Worm (Caenorhabditis elegans): ENCODE data around the gene F59B10.5.

The F59B10.5 gene

DNA sequence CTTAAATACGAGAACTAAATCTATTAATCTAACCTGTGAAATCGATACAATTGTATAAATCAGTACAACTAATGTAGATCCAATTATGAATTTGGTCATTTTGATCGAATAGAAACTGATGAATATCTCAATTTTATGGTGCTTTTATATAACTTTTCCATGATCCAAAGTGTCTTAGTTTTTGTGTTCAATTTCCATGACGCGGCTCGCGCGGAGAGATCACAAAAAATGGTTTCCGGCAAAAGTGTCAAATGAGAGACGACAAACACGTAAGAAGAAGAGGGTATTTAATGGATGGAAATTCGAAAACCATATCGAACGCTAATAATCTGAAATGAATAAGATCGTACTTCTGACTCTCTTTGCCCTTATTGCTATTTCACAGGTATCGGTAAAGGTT lies 41.1 kb upstream of the F59B10.5 start, which contains the start of the genes C06A1.6 and C06A1.7:
C06A1.6 (minus strand) TSS at position 101 of the 400 bp plus-strand sequence.
C06A1.7 (plus strand) TSS at position 314 of the 400 bp plus-strand sequence.
- TF ChIP-seq bed-3 (GFP tag; optimal IDR thresholded peaks at IDR 0.05) (no peak), nhr-76 (tag; optimal IDR thresholded peaks at IDR 0.05) (no peak), sem-2 (GFP tag; optimal IDR thresholded peaks at IDR 0.05) (no peak), ceh-43 (GFP tag; optimal IDR thresholded peaks at IDR 0.05) (no peak), unc-62 (GFP tag; optimal IDR thresholded peaks at IDR 0.05) (no peak), nhr-12 (tag; optimal IDR thresholded peaks at IDR 0.05) (no peak), lin-13 (tag; optimal IDR thresholded peaks at IDR 0.05) (no peak), nhr-237 (tag; optimal IDR thresholded peaks at IDR 0.05) (no peak), elt-1 (tag; optimal IDR thresholded peaks at IDR 0.05; ENCODE audit: borderline replicate concordance, insufficient read depth) (no peak)

DNA sequence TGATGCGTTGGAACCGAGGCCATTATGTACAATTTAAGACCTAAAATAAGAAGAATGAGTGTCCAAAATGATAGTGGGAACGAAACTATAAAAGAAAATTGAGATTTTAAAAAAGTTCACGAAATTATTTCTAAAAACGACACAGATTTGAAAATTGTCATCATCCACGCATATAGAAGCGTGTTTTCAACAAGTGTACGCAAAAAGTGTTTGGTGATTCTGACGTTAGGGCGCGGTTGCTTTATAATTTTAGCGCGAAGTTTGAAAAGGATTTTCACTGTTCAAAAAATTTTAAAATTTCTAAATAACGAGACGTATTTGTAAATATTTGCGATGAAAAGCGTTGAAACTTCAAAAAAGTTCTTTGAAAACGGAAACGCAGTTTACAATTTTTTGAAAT lies 39.9 kb upstream of the F59B10.5 start, which contains the start of gene cdc-48.1:
cdc-48.1 (minus strand) TSS at position 40 of the 400 bp plus-strand sequence.
- TF ChIP-seq ces-1 (GFP tag; optimal IDR thresholded peaks at IDR 0.05) (peak; percentile 98), nhr-237 (tag; optimal IDR thresholded peaks at IDR 0.05) (peak; percentile 100), ham-2 (GFP tag; optimal IDR thresholded peaks at IDR 0.05) (peak; percentile 84), lsy-2 (tag; optimal IDR thresholded peaks at IDR 0.05) (peak; percentile 95), unc-62 (GFP tag; optimal IDR thresholded peaks at IDR 0.05) (peak; percentile 97), unc-120 (tag; optimal IDR thresholded peaks at IDR 0.05; ENCODE audit: poor library complexity, severe bottlenecking) (peak; percentile 91), sptf-1 (tag; optimal IDR thresholded peaks at IDR 0.05) (peak; percentile 97), drap-1 (GFP tag; optimal IDR thresholded peaks at IDR 0.05) (peak; percentile 92), unc-39 (tag; optimal IDR thresholded peaks at IDR 0.05) (peak; percentile 36), elt-1 (tag; optimal IDR thresholded peaks at IDR 0.05; ENCODE audit: borderline replicate concordance, insufficient read depth) (peak; percentile 68), snpc-4 (tag; optimal IDR thresholded peaks at IDR 0.05) (no peak), M03D4.4 (tag; optimal IDR thresholded peaks at IDR 0.05) (peak; percentile 92), lin-32 (GFP tag; optimal IDR thresholded peaks at IDR 0.05) (peak; percentile 37), ceh-43 (GFP tag; optimal IDR thresholded peaks at IDR 0.05) (peak; percentile 87), mls-2 (tag; optimal IDR thresholded peaks at IDR 0.05) (peak; percentile 89), nhr-28 (tag; optimal IDR thresholded peaks at IDR 0.05) (peak; percentile 87), hlh-1 (tag; optimal IDR thresholded peaks at IDR 0.05) (peak; percentile 88), bed-3 (GFP tag; optimal IDR thresholded peaks at IDR 0.05) (peak; percentile 63), mab-5 (tag; optimal IDR thresholded peaks at IDR 0.05) (peak; percentile 84), lin-13 (tag; optimal IDR thresholded peaks at IDR 0.05) (peak; percentile 100), ceh-83 (GFP tag; optimal IDR thresholded peaks at IDR 0.05) (peak; percentile 88), nhr-12 (tag; optimal IDR thresholded peaks at IDR 0.05) (peak; percentile 68), mep-1 (tag; optimal IDR thresholded peaks at IDR 0.05) (peak; percentile 100), elt-3 (tag; optimal IDR thresholded peaks at IDR 0.05) (peak; percentile 85), nhr-76 (tag; optimal IDR thresholded peaks at IDR 0.05) (no peak), ztf-11 (tag; optimal IDR thresholded peaks at IDR 0.05) (peak; percentile 80), tbx-8 (GFP tag; optimal IDR thresholded peaks at IDR 0.05) (peak; percentile 72), sem-2 (GFP tag; optimal IDR thresholded peaks at IDR 0.05) (peak; percentile 30), ceh-39 (tag; optimal IDR thresholded peaks at IDR 0.05) (peak; percentile 99), cnd-1 (tag; optimal IDR thresholded peaks at IDR 0.05) (peak; percentile 96), pha-4 (tag; optimal IDR thresholded peaks at IDR 0.05) (peak; percentile 98), nhr-2 (tag; optimal IDR thresholded peaks at IDR 0.05) (peak; percentile 74), blmp-1 (tag; optimal IDR thresholded peaks at IDR 0.05) (peak; percentile 79), zip-8 (tag; optimal IDR thresholded peaks at IDR 0.05) (no peak), flh-1 (GFP tag; optimal IDR thresholded peaks at IDR 0.05) (peak; percentile 49)

DNA sequence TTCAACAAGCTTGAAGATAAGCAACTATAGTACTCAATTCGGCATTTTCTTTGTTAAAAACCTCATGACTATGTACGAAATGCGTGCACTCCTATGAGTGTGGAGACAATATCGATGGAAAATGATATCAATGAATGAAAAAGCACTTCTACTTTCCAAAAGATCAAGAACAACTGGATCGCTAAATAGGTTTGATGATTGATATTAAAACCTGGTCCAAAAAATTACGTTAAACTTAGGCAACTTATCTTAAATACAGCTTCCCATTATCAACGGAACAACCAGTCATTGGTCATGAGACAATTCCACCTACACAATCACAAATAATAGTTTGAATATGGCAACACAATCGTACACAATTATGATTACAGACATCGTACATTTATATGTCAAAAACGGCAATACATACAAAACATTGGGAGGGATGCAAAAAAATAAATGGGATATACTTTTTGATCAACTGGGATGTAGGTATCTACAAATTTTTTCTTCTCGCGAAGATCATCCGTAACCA lies 36.2 kb upstream of the F59B10.5 start:
- TF ChIP-seq elt-1 (tag; optimal IDR thresholded peaks at IDR 0.05; ENCODE audit: borderline replicate concordance, insufficient read depth) (no peak), drap-1 (GFP tag; optimal IDR thresholded peaks at IDR 0.05) (no peak), lin-32 (GFP tag; optimal IDR thresholded peaks at IDR 0.05) (no peak), ham-2 (GFP tag; optimal IDR thresholded peaks at IDR 0.05) (no peak)
